Worm (Caenorhabditis elegans) whole organism, L1 larva: ENCODE measurements around the gene F49F1.11.

Experiments
- C04F5.9 ChIP-seq: sonication (generic microtip); optimal IDR thresholded peaks from 2 replicates; lab custom pipeline; 2016; ENCODE audit warnings: missing genetic modification characterization, missing compliant biosample characterization
- C16A3.4 ChIP-seq: fragments of 150-350 bp; optimal IDR thresholded peaks from 2 replicates; lab custom pipeline; 2014; ENCODE audit warnings: missing biosample characterization, missing genetic modification characterization
- aha-1 ChIP-seq: fragments of 150-350 bp; optimal IDR thresholded peaks from 2 replicates; lab custom pipeline; 2014; ENCODE audit warnings: missing biosample characterization, missing genetic modification characterization
- ceh-8 ChIP-seq: fragments of 200-800 bp; sonication (Bioruptor generic); optimal IDR thresholded peaks from 2 replicates; lab custom pipeline; 2018; ENCODE audit warnings: mild to moderate bottlenecking, missing genetic modification characterization, moderate library complexity, missing compliant biosample characterization
- ceh-88 ChIP-seq: fragments of 200-800 bp; sonication (Bioruptor generic); IDR thresholded peaks from 2 replicates; pipeline ENCODE4 v1.3.6; 2022; ENCODE audit warnings: missing genetic modification characterization, missing compliant biosample characterization
- ceh-90 ChIP-seq: sonication (generic microtip); optimal IDR thresholded peaks from 2 replicates; lab custom pipeline; 2016; ENCODE audit warnings: missing genetic modification characterization, missing compliant biosample characterization
- dsc-1 ChIP-seq: sonication (generic microtip); optimal IDR thresholded peaks from 2 replicates; lab custom pipeline; 2016; ENCODE audit warnings: mild to moderate bottlenecking, missing genetic modification characterization, missing compliant biosample characterization
- efl-1 ChIP-seq, 4 experiments: fragments of 150-350 bp; optimal IDR thresholded peaks in 3 of 4; peaks in 1 of 4; 1 replicate in 1 of 4; 2 replicates in 3 of 4; lab custom pipeline; 2014; ENCODE audit warnings: missing biosample characterization in 2 of 4, missing genetic modification characterization in 2 of 4, missing genetic modification reagents in 2 of 4
- elt-3 ChIP-seq, 6 experiments: fragments of 150-350 bp in 1 of 6; sonication (generic microtip); optimal IDR thresholded peaks; 2 replicates each; lab custom pipeline; 2017 to 2018; ENCODE audit warnings: missing biosample characterization in 6 of 6, missing genetic modification characterization in 6 of 6, inconsistent platforms in 1 of 6
- grh-1 ChIP-seq: fragments of 200-800 bp; sonication (Bioruptor generic); IDR thresholded peaks from 2 replicates; pipeline ENCODE4 v1.3.6; 2022; ENCODE audit warnings: missing genetic modification reagents, missing genetic modification characterization, missing compliant biosample characterization
- hlh-17 ChIP-seq: fragments of 200-800 bp; sonication (Bioruptor generic); optimal IDR thresholded peaks from 2 replicates; lab custom pipeline; 2018; ENCODE audit warnings: missing genetic modification characterization, mild to moderate bottlenecking, missing compliant biosample characterization, moderate library complexity, borderline replicate concordance
- hlh-4 ChIP-seq: sonication (generic microtip); optimal IDR thresholded peaks from 2 replicates; lab custom pipeline; 2016; ENCODE audit warnings: mild to moderate bottlenecking, missing genetic modification characterization, missing compliant biosample characterization
- isw-1 ChIP-seq: fragments of 200-800 bp; sonication (Bioruptor generic); IDR thresholded peaks from 2 replicates; pipeline ENCODE4 v1.3.6; 2022; ENCODE audit warnings: missing genetic modification characterization, missing compliant biosample characterization
- lin-13 ChIP-seq: fragments of 150-350 bp; optimal IDR thresholded peaks from 2 replicates; lab custom pipeline; 2014; ENCODE audit warnings: missing biosample characterization, missing genetic modification reagents, missing genetic modification characterization
- lin-14 ChIP-seq: fragments of 200-800 bp; sonication (Bioruptor generic); optimal IDR thresholded peaks from 2 replicates; lab custom pipeline; 2018; ENCODE audit warnings: mild to moderate bottlenecking, missing genetic modification characterization, moderate library complexity, missing compliant biosample characterization
- lin-15B ChIP-seq: fragments of 150-350 bp; sonication (generic microtip); optimal IDR thresholded peaks from 3 replicates; lab custom pipeline; 2014; ENCODE audit warnings: missing biosample characterization, missing genetic modification characterization
- lsy-2 ChIP-seq, 2 experiments: fragments of 150-350 bp; optimal IDR thresholded peaks; 2 replicates each; lab custom pipeline; 2014; ENCODE audit warnings: missing biosample characterization in 2 of 2, missing genetic modification characterization in 2 of 2
- mab-9 ChIP-seq: fragments of 200-800 bp; sonication (Bioruptor generic); IDR thresholded peaks from 2 replicates; pipeline ENCODE4 v1.3.6; 2022; ENCODE audit warnings: missing genetic modification reagents, missing genetic modification characterization, missing compliant biosample characterization
- mdl-1 ChIP-seq, 2 experiments: fragments of 150-350 bp; optimal IDR thresholded peaks; 2 replicates each; lab custom pipeline; 2014 to 2017; ENCODE audit warnings: missing biosample characterization in 2 of 2, missing genetic modification characterization in 2 of 2, inconsistent platforms in 1 of 2
- mef-2 ChIP-seq: fragments of 150-350 bp; optimal IDR thresholded peaks from 2 replicates; lab custom pipeline; 2014; ENCODE audit warnings: missing biosample characterization, missing genetic modification characterization
- mep-1 ChIP-seq: fragments of 150-350 bp; optimal IDR thresholded peaks from 2 replicates; lab custom pipeline; 2014; ENCODE audit warnings: missing biosample characterization, missing genetic modification characterization
- nhr-11 ChIP-seq: fragments of 150-350 bp; optimal IDR thresholded peaks from 2 replicates; lab custom pipeline; 2014; ENCODE audit warnings: missing biosample characterization, missing genetic modification characterization
- nhr-19 ChIP-seq: fragments of 200-800 bp; sonication (Bioruptor generic); conservative IDR thresholded peaks from 2 replicates; pipeline ENCODE4 v1.3.6; 2022; ENCODE audit warnings: missing genetic modification characterization, missing compliant biosample characterization
- nhr-20 ChIP-seq: sonication (generic microtip); optimal IDR thresholded peaks from 2 replicates; lab custom pipeline; 2016; ENCODE audit warnings: mild to moderate bottlenecking, missing genetic modification characterization, missing compliant biosample characterization
- nhr-237 ChIP-seq: fragments of 150-350 bp; optimal IDR thresholded peaks from 2 replicates; lab custom pipeline; 2014; ENCODE audit warnings: missing biosample characterization, missing genetic modification characterization
- nhr-47 ChIP-seq: sonication (generic microtip); optimal IDR thresholded peaks from 2 replicates; lab custom pipeline; 2016; ENCODE audit warnings: mild to moderate bottlenecking, missing genetic modification characterization, moderate library complexity, missing compliant biosample characterization
- nhr-71 ChIP-seq: sonication (generic microtip); optimal IDR thresholded peaks from 2 replicates; lab custom pipeline; 2016; ENCODE audit warnings: mild to moderate bottlenecking, missing genetic modification characterization, moderate library complexity, missing compliant biosample characterization
- nhr-77 ChIP-seq: fragments of 150-350 bp; optimal IDR thresholded peaks from 2 replicates; lab custom pipeline; 2014; ENCODE audit warnings: missing biosample characterization, missing genetic modification characterization
- nhr-85 ChIP-seq: sonication (generic microtip); peaks from one replicate; lab custom pipeline; 2016; ENCODE audit warnings: missing genetic modification characterization, inconsistent platforms, missing compliant biosample characterization
- pag-3 ChIP-seq: sonication (generic microtip); optimal IDR thresholded peaks from 2 replicates; lab custom pipeline; 2017; ENCODE audit warnings: missing genetic modification characterization, mild to moderate bottlenecking, missing compliant biosample characterization, antibody characterized with exemption, borderline replicate concordance; ENCODE audit not compliant: insufficient read depth
- pax-3 ChIP-seq: fragments of 200-800 bp; sonication (Bioruptor generic); optimal IDR thresholded peaks from 2 replicates; lab custom pipeline; 2018; ENCODE audit warnings: mild to moderate bottlenecking, missing genetic modification characterization, moderate library complexity, missing compliant biosample characterization
- pqm-1 ChIP-seq: sonication (generic microtip); optimal IDR thresholded peaks from 3 replicates; lab custom pipeline; 2017; ENCODE audit warnings: missing biosample characterization, missing genetic modification characterization
- rnt-1 ChIP-seq: sonication (generic microtip); optimal IDR thresholded peaks from 2 replicates; lab custom pipeline; 2016; ENCODE audit warnings: mild to moderate bottlenecking, missing genetic modification characterization, moderate library complexity, missing compliant biosample characterization
- skn-1 ChIP-seq: fragments of 150-350 bp; optimal IDR thresholded peaks from 2 replicates; lab custom pipeline; 2014; ENCODE audit warnings: missing biosample characterization, missing genetic modification characterization
- snpc-4 ChIP-seq: fragments of 150-350 bp; optimal IDR thresholded peaks from 2 replicates; lab custom pipeline; 2014; ENCODE audit warnings: missing biosample characterization, missing genetic modification characterization
- snu-23 ChIP-seq: sonication (generic microtip); optimal IDR thresholded peaks from 2 replicates; lab custom pipeline; 2016; ENCODE audit warnings: missing genetic modification characterization, missing compliant biosample characterization
- sox-4 ChIP-seq: sonication (generic microtip); optimal IDR thresholded peaks from 2 replicates; lab custom pipeline; 2016; ENCODE audit warnings: missing genetic modification characterization, missing compliant biosample characterization
- sptf-1 ChIP-seq: fragments of 150-350 bp; optimal IDR thresholded peaks from 2 replicates; lab custom pipeline; 2014; ENCODE audit warnings: missing biosample characterization, missing genetic modification characterization
- sup-37 ChIP-seq: fragments of 200-800 bp; sonication (Bioruptor generic); optimal IDR thresholded peaks from 2 replicates; lab custom pipeline; 2018; ENCODE audit warnings: mild to moderate bottlenecking, missing genetic modification characterization, missing compliant biosample characterization
- swsn-7 ChIP-seq: sonication (generic microtip); optimal IDR thresholded peaks from 2 replicates; lab custom pipeline; 2016; ENCODE audit warnings: missing genetic modification characterization, missing compliant biosample characterization
- tbx-2 ChIP-seq: sonication (generic microtip); optimal IDR thresholded peaks from 2 replicates; lab custom pipeline; 2016; ENCODE audit warnings: missing genetic modification characterization, missing compliant biosample characterization
- tlp-1 ChIP-seq: fragments of 150-350 bp; optimal IDR thresholded peaks from 2 replicates; lab custom pipeline; 2014; ENCODE audit warnings: missing biosample characterization, missing genetic modification characterization
- unc-98 ChIP-seq: fragments of 200-800 bp; sonication (Bioruptor generic); IDR thresholded peaks from 2 replicates; pipeline ENCODE4 v1.3.6; 2022; ENCODE audit warnings: missing genetic modification characterization, missing compliant biosample characterization
- vab-15 ChIP-seq: sonication (generic microtip); optimal IDR thresholded peaks from 2 replicates; lab custom pipeline; 2017; ENCODE audit warnings: missing genotype, mild to moderate bottlenecking, missing genetic modification characterization, missing compliant biosample characterization
- xbp-1 ChIP-seq: sonication (generic microtip); optimal IDR thresholded peaks from 2 replicates; lab custom pipeline; 2016; ENCODE audit warnings: missing genetic modification characterization, missing compliant biosample characterization
- zip-4 ChIP-seq: fragments of 200-800 bp; sonication (Bioruptor generic); optimal IDR thresholded peaks from 2 replicates; lab custom pipeline; 2018; ENCODE audit warnings: mild to moderate bottlenecking, missing genetic modification characterization, moderate library complexity, missing compliant biosample characterization
- ztf-11 ChIP-seq, 2 experiments: sonication (generic microtip); optimal IDR thresholded peaks; 2 replicates each; lab custom pipeline; 2016 to 2017; ENCODE audit warnings: missing genetic modification characterization in 2 of 2, missing biosample characterization in 1 of 2, missing compliant biosample characterization in 1 of 2
- ztf-4 ChIP-seq: fragments of 150-350 bp; optimal IDR thresholded peaks from 2 replicates; lab custom pipeline; 2014; ENCODE audit warnings: missing biosample characterization, missing genetic modification characterization

The F49F1.11 gene

ce11 chrIV:4096940-4097339 lies 44.3 kb downstream of the F49F1.11 start:
- no peak for TF ChIP-seq efl-1 (optimal IDR thresholded peaks at IDR 0.05; lab: Kevin White, UChicago)
- no peak for TF ChIP-seq efl-1 (GFP tag; optimal IDR thresholded peaks at IDR 0.05 in 1 of 2; lab: Kevin White, UChicago)
- TF ChIP-seq skn-1 (tag; lab: Kevin White, UChicago), result peak; percentile 58

- TF ChIP-seq nhr-71 (tag; lab: Kevin White, UChicago) (peak; percentile 9), lin-14 (peak; percentile 24), nhr-19 (0 out of 2 replicates have a peak, but pooled peaks have one; percentile 4), lin-13 (GFP tag; lab: Kevin White, UChicago) (no peak)
Observed at ce11 chrIV:4094364-4094763, 46.8 kb downstream of the F49F1.11 start.

ce11 chrIV:4093087-4093486 lies 48.1 kb downstream of the F49F1.11 start:
- TF ChIP-seq lsy-2 (tag; optimal IDR thresholded peaks at IDR 0.05; lab: Kevin White, UChicago) (peak; percentile 75 to 77), C04F5.9 (tag; lab: Kevin White, UChicago) (peak; percentile 17), mef-2 (tag; lab: Kevin White, UChicago) (peak; percentile 67), C16A3.4 (peak; percentile 11), sox-4 (tag; lab: Kevin White, UChicago) (no peak), snpc-4 (tag; lab: Kevin White, UChicago) (peak; percentile 42), hlh-4 (no peak), skn-1 (tag; lab: Kevin White, UChicago) (peak; percentile 76), tbx-2 (tag; lab: Kevin White, UChicago) (peak; percentile 80), tlp-1 (tag; lab: Kevin White, UChicago) (no peak), elt-3 (tag; optimal IDR thresholded peaks at IDR 0.05; lab: Kevin White, UChicago) (peak in 2 of 6 experiments; percentile 19 to 36), ceh-88 (GFP tag; lab: Robert Waterston, UW) (peak; percentile 64), lin-15B (tag; lab: Kevin White, UChicago) (no peak), mdl-1 (tag; optimal IDR thresholded peaks at IDR 0.05; lab: Kevin White, UChicago) (peak in 1 of 2 experiments; percentile 45), pag-3 (tag; lab: Kevin White, UChicago) (no peak), sptf-1 (tag; lab: Kevin White, UChicago) (no peak), ceh-90 (no peak), aha-1 (tag; lab: Kevin White, UChicago) (no peak), hlh-17 (GFP tag; lab: Kevin White, UChicago) (no peak), snu-23 (GFP tag; lab: Kevin White, UChicago) (peak; percentile 91), vab-15 (tag; lab: Kevin White, UChicago) (no peak), nhr-85 (tag; lab: Kevin White, UChicago) (peak; percentile 90), nhr-77 (tag; lab: Kevin White, UChicago) (peak; percentile 3), nhr-71 (tag; lab: Kevin White, UChicago) (peak; percentile 92), mep-1 (tag; lab: Kevin White, UChicago) (peak; percentile 67), pax-3 (tag; lab: Kevin White, UChicago) (peak; percentile 53), nhr-11 (tag; lab: Kevin White, UChicago) (peak; percentile 40), grh-1 (GFP tag; lab: Robert Waterston, UW) (peak; percentile 60; the same call in 1 of the 2 replicates), sup-37 (GFP tag; lab: Kevin White, UChicago) (no peak), dsc-1 (tag; lab: Kevin White, UChicago) (peak; percentile 70), unc-98 (GFP tag; lab: Robert Waterston, UW) (no peak), nhr-47 (tag; lab: Kevin White, UChicago) (peak; percentile 87), isw-1 (GFP tag; lab: Robert Waterston, UW) (peak; percentile 71), zip-4 (no peak), nhr-20 (tag; lab: Kevin White, UChicago) (peak; percentile 84), mab-9 (GFP tag; lab: Robert Waterston, UW) (peak; percentile 56; the same call in 1 of the 2 replicates), xbp-1 (peak; percentile 81), rnt-1 (tag; lab: Kevin White, UChicago) (peak; percentile 80), ceh-8 (GFP tag; lab: Kevin White, UChicago) (no peak), ztf-4 (tag; lab: Kevin White, UChicago) (peak; percentile 70), swsn-7 (tag; lab: Kevin White, UChicago) (peak; percentile 88), ztf-11 (tag; optimal IDR thresholded peaks at IDR 0.05; lab: Kevin White, UChicago) (peak in 1 of 2 experiments; percentile 45), pqm-1 (tag; lab: Kevin White, UChicago) (no peak), nhr-237 (tag; lab: Kevin White, UChicago) (peak; percentile 1)
